Worm (Caenorhabditis elegans) whole organism, L3 larva: Measurements from ENCODE around the gene C44H9.7.
A peak's percentile ranks its signal among the peaks of the same experiment; 100 is the strongest.

Experiments
- R02D3.7 ChIP-seq: fragments of 150-350 bp; optimal IDR thresholded peaks from 2 replicates; lab custom pipeline; 2014; ENCODE audit warnings: missing biosample characterization, missing genetic modification characterization
- aly-2 ChIP-seq: fragments of 150-350 bp; optimal IDR thresholded peaks from 2 replicates; lab custom pipeline; 2014; ENCODE audit warnings: missing biosample characterization, missing genetic modification characterization
- ama-1 ChIP-seq: fragments of 150-350 bp; optimal IDR thresholded peaks from 2 replicates; lab custom pipeline; 2018
- ceh-16 ChIP-seq: sonication (generic microtip); optimal IDR thresholded peaks from 2 replicates; lab custom pipeline; 2017; ENCODE audit warnings: missing biosample characterization, missing genetic modification characterization
- ceh-28 ChIP-seq: fragments of 150-350 bp; optimal IDR thresholded peaks from 2 replicates; lab custom pipeline; 2014; ENCODE audit warnings: missing biosample characterization, missing genetic modification reagents, missing genetic modification characterization
- daf-12 ChIP-seq: fragments of 150-350 bp; optimal IDR thresholded peaks from 2 replicates; lab custom pipeline; 2014; ENCODE audit warnings: missing biosample characterization, missing genetic modification reagents, missing genetic modification characterization
- egl-5 ChIP-seq: fragments of 150-350 bp; optimal IDR thresholded peaks from 2 replicates; lab custom pipeline; 2017; ENCODE audit warnings: missing biosample characterization, missing genetic modification reagents, missing genetic modification characterization, inconsistent platforms
- elt-2 ChIP-seq: sonication (generic microtip); optimal IDR thresholded peaks from 2 replicates; lab custom pipeline; 2016; ENCODE audit warnings: missing genetic modification reagents, mild to moderate bottlenecking, missing genetic modification characterization, missing compliant biosample characterization
- eor-1 ChIP-seq, 2 experiments: fragments of 150-350 bp; optimal IDR thresholded peaks; 2 replicates each; lab custom pipeline; 2014 to 2018; ENCODE audit warnings: missing biosample characterization in 2 of 2, missing genetic modification characterization in 2 of 2
- fkh-10 ChIP-seq: sonication (generic microtip); optimal IDR thresholded peaks from 2 replicates; lab custom pipeline; 2017; ENCODE audit warnings: missing biosample characterization, missing genetic modification reagents, missing genetic modification characterization
- fkh-2 ChIP-seq: fragments of 150-350 bp; optimal IDR thresholded peaks from 2 replicates; lab custom pipeline; 2014; ENCODE audit warnings: missing biosample characterization, missing genetic modification reagents, missing genetic modification characterization
- hmg-11 ChIP-seq: sonication (generic microtip); optimal IDR thresholded peaks from 2 replicates; lab custom pipeline; 2016; ENCODE audit warnings: missing genetic modification characterization, missing compliant biosample characterization
- lin-15B ChIP-seq: fragments of 150-350 bp; optimal IDR thresholded peaks from 2 replicates; lab custom pipeline; 2014; ENCODE audit warnings: missing biosample characterization, missing genetic modification characterization
- lin-39 ChIP-seq: fragments of 150-350 bp; optimal IDR thresholded peaks from 2 replicates; lab custom pipeline; 2018; ENCODE audit warnings: missing biosample characterization, missing genetic modification reagents, missing genetic modification characterization
- lsy-12 ChIP-seq: sonication (generic microtip); optimal IDR thresholded peaks from 2 replicates; lab custom pipeline; 2016; ENCODE audit warnings: mild to moderate bottlenecking, missing genetic modification characterization, missing compliant biosample characterization
- mdl-1 ChIP-seq: fragments of 150-350 bp; optimal IDR thresholded peaks from 2 replicates; lab custom pipeline; 2014; ENCODE audit warnings: missing biosample characterization, missing genetic modification characterization
- mml-1 ChIP-seq: fragments of 150-350 bp; sonication (generic microtip); optimal IDR thresholded peaks from 3 replicates; lab custom pipeline; 2014; ENCODE audit warnings: missing biosample characterization, missing genetic modification characterization
- nfya-1 ChIP-seq: sonication (generic microtip); optimal IDR thresholded peaks from 2 replicates; lab custom pipeline; 2017; ENCODE audit warnings: missing genetic modification characterization, mild to moderate bottlenecking, missing compliant biosample characterization, antibody characterized with exemption, moderate library complexity; ENCODE audit not compliant: insufficient read depth
- nhr-11 ChIP-seq: fragments of 150-350 bp; optimal IDR thresholded peaks from 2 replicates; lab custom pipeline; 2014; ENCODE audit warnings: missing biosample characterization, missing genetic modification characterization
- nhr-23 ChIP-seq: fragments of 150-350 bp; optimal IDR thresholded peaks from 2 replicates; lab custom pipeline; 2014; ENCODE audit warnings: missing biosample characterization, missing genetic modification reagents, missing genetic modification characterization
- nhr-237 ChIP-seq: fragments of 150-350 bp; optimal IDR thresholded peaks from 2 replicates; lab custom pipeline; 2014; ENCODE audit warnings: missing biosample characterization, missing genetic modification characterization
- nhr-67 ChIP-seq: fragments of 150-350 bp; optimal IDR thresholded peaks from 2 replicates; lab custom pipeline; 2014; ENCODE audit warnings: missing biosample characterization, missing genetic modification characterization
- nhr-76 ChIP-seq: fragments of 150-350 bp; sonication (generic microtip); optimal IDR thresholded peaks from 5 replicates; lab custom pipeline; 2014; ENCODE audit warnings: missing biosample characterization, missing genetic modification characterization
- nhr-77 ChIP-seq: fragments of 150-350 bp; optimal IDR thresholded peaks from 2 replicates; lab custom pipeline; 2014; ENCODE audit warnings: missing biosample characterization, missing genetic modification characterization
- pha-4 ChIP-seq: fragments of 150-350 bp; optimal IDR thresholded peaks from 2 replicates; lab custom pipeline; 2014; ENCODE audit warnings: missing biosample characterization, missing genetic modification reagents, missing genetic modification characterization
- pqm-1 ChIP-seq: fragments of 150-350 bp; optimal IDR thresholded peaks from 2 replicates; lab custom pipeline; 2017; ENCODE audit warnings: missing biosample characterization, missing genetic modification characterization, inconsistent platforms
- skn-1 ChIP-seq: fragments of 150-350 bp; optimal IDR thresholded peaks from 2 replicates; lab custom pipeline; 2014; ENCODE audit warnings: missing biosample characterization, missing genetic modification characterization
- snpc-4 ChIP-seq: fragments of 150-350 bp; optimal IDR thresholded peaks from 2 replicates; lab custom pipeline; 2014; ENCODE audit warnings: missing biosample characterization, missing genetic modification characterization
- tbx-2 ChIP-seq: sonication (generic microtip); optimal IDR thresholded peaks from 2 replicates; lab custom pipeline; 2016; ENCODE audit warnings: mild to moderate bottlenecking, missing genetic modification characterization, missing compliant biosample characterization
- unc-39 ChIP-seq: sonication (generic microtip); optimal IDR thresholded peaks from 4 replicates; lab custom pipeline; 2017; ENCODE audit warnings: missing biosample characterization, missing genetic modification characterization
- unc-62 ChIP-seq: fragments of 150-350 bp; sonication (generic microtip); optimal IDR thresholded peaks from 4 replicates; lab custom pipeline; 2014; ENCODE audit warnings: missing biosample characterization, missing genetic modification reagents, missing genetic modification characterization
- zag-1 ChIP-seq: fragments of 150-350 bp; optimal IDR thresholded peaks from 2 replicates; lab custom pipeline; 2014; ENCODE audit warnings: missing biosample characterization, missing genetic modification characterization

C44H9.7 gene

DNA sequence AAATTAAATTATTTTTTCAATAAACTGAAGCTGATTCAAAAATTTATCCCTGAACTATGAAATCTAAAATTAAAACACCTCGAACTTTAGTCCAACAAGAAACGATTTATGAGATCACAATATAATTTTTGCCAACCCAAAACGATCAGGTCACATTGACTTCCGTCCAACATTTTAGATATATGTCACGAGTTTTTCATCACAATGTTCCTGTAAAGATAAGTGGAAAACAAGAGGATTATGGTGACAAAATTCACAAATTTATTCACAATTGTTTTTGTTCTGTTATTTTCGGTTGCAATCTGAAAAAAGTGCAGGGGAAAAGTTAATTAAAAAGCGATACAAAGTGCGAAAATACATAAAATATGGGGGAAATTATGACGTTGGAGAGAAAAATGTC, 38.0 kb downstream of the C44H9.7 start:
- no peak for TF ChIP-seq elt-2 (tag; lab: Kevin White, UChicago)
- TF ChIP-seq snpc-4 (tag; lab: Kevin White, UChicago) = no peak
- no peak for TF ChIP-seq lin-39 (tag; lab: Kevin White, UChicago)
- TF ChIP-seq pha-4 = no peak
- no peak for TF ChIP-seq nhr-76
- TF ChIP-seq lsy-12 (tag; lab: Kevin White, UChicago) = no peak
- no peak for TF ChIP-seq egl-5 (tag; lab: Kevin White, UChicago)
- TF ChIP-seq nhr-23 = peak; percentile 53
- TF ChIP-seq, all 47 proteins: peak for 1

- TF ChIP-seq lin-39 (tag; lab: Kevin White, UChicago) (no peak), pqm-1 (tag; lab: Kevin White, UChicago) (peak; percentile 33), pha-4 (peak; percentile 89)
- TF ChIP-seq, all 47 proteins: peak for 2
Observed at ce11 chrV:12815386-12815785, 39.3 kb downstream of the C44H9.7 start.

DNA sequence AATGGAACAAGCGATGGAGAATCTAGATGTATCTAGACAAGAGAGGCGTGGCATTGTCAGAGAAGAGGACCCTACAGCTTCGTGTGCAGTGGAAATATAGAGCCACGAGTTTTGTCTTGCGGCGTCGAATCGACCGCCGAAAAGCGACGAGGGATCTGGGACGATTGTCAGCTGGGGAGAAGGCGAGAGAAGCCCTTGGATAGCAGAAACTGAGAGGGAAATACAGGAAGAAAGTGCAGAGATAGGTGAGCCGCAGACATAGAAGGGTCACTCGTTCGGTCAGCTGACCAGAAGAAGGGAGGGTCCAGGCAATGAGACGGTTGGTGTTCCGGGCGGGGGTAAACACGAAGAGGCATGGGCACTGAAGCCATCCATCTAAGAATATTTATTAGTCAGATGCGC, 40.2 kb downstream of the C44H9.7 start:
- TF ChIP-seq lsy-12 (tag; lab: Kevin White, UChicago) = peak; percentile 14
- peak; percentile 12 for TF ChIP-seq skn-1 (tag; lab: Kevin White, UChicago)
- TF ChIP-seq nhr-23 = peak; percentile 17
- no peak for TF ChIP-seq eor-1 (tag; optimal IDR thresholded peaks at IDR 0.05; lab: Kevin White, UChicago)
- TF ChIP-seq tbx-2 (tag; lab: Kevin White, UChicago) = peak; percentile 50
- TF ChIP-seq ama-1 = no peak
- TF ChIP-seq lin-39 (tag; lab: Kevin White, UChicago) = peak; percentile 78
- TF ChIP-seq nhr-77 (tag; lab: Kevin White, UChicago) = no peak
- TF ChIP-seq ceh-28 = peak; percentile 38
- peak; percentile 37 for TF ChIP-seq lin-15B
- TF ChIP-seq egl-5 (tag; lab: Kevin White, UChicago) = no peak
- TF ChIP-seq unc-62 = no peak
- no peak for TF ChIP-seq mdl-1 (tag; lab: Kevin White, UChicago)
- TF ChIP-seq fkh-2 (tag; lab: Kevin White, UChicago) = peak; percentile 32
- no peak for TF ChIP-seq nhr-67 (tag; lab: Kevin White, UChicago)
- TF ChIP-seq nhr-11 (tag; lab: Kevin White, UChicago) = peak; percentile 13
- TF ChIP-seq aly-2 (tag; lab: Kevin White, UChicago) = no peak
- no peak for TF ChIP-seq zag-1
- TF ChIP-seq nhr-237 (tag; lab: Kevin White, UChicago) = no peak
- TF ChIP-seq snpc-4 (tag; lab: Kevin White, UChicago) = peak; percentile 71
- no peak for TF ChIP-seq mml-1
- no peak for TF ChIP-seq nhr-76
- no peak for TF ChIP-seq ceh-16 (tag; lab: Kevin White, UChicago)
- peak; percentile 75 for TF ChIP-seq pha-4
- no peak for TF ChIP-seq R02D3.7
- TF ChIP-seq nfya-1 (tag; lab: Kevin White, UChicago) = peak; percentile 80
- peak; percentile 81 for TF ChIP-seq hmg-11 (tag; lab: Kevin White, UChicago)
- TF ChIP-seq fkh-10 (GFP tag; lab: Kevin White, UChicago) = peak; percentile 60

DNA sequence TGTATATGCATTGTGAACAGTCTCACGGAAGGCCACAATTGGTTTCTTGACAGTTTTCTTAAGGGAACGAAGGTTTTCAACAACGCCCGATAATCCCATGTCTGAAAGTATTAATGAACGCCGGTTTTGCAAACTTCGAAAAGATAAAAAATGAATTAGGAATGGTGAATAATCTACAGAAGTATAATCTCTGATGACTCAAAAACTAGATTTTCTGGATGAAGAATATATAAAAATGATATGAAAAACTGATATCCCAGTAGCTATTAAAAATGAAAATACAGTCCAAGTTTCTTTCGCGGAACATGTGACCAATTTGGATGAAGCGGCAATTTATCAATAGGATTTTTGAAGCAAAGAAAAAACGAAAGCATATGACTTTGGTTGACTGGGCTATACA, 40.6 kb downstream of the C44H9.7 start, which contains the start of gene ZC443.3:
Gene ZC443.3 (minus strand): TSS at position 101 of the 400 bp plus-strand sequence.
- TF ChIP-seq nhr-23 (no peak), unc-39 (tag; lab: Kevin White, UChicago) (no peak), daf-12 (tag; lab: Kevin White, UChicago) (no peak), nfya-1 (tag; lab: Kevin White, UChicago) (no peak)

- TF ChIP-seq ama-1 (peak; percentile 42), mml-1 (no peak), lsy-12 (tag; lab: Kevin White, UChicago) (no peak), pha-4 (peak; percentile 44), fkh-2 (tag; lab: Kevin White, UChicago) (no peak), egl-5 (tag; lab: Kevin White, UChicago) (peak; percentile 58)
Observed at ce11 chrV:12811810-12812209, 42.9 kb downstream of the C44H9.7 start.

DNA sequence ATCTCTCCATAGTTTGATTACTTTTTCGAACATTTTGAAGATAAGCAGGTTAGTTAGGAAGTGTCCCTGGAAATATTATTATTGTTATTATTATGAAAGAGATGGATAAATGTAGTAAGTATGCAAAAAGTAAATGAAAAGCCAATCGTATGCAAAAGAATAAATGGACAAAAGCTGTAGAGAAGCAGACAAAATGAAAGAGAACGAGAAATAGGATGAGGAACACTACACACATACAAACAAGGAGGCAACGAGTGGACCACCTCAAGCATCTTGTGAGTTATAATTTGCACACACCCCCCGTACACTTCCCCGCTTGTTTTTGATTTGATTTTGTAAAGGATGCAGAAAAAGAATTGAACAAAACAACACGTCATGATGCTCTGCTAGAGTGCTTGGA, 43.5 kb downstream of the C44H9.7 start, which contains the start of gene ZC443.2:
Gene ZC443.2 (minus strand): TSS at position 67 of the 400 bp plus-strand sequence.
- TF ChIP-seq daf-12 (tag; lab: Kevin White, UChicago) (no peak), fkh-10 (GFP tag; lab: Kevin White, UChicago) (peak; percentile 46)
